Fruit fly (Drosophila melanogaster) whole organism, embryonic: ENCODE measurements around the gene CG8564.

Experiments used
- Abd-B ChIP-seq: fragments of 200-800 bp; sonication (Bioruptor generic); optimal IDR thresholded peaks from 2 replicates; lab custom pipeline; 2018; ENCODE audit warnings: missing biosample characterization, mild to moderate bottlenecking, missing genetic modification characterization, moderate library complexity
- Antp ChIP-seq: fragments of 200-800 bp; sonication (Bioruptor generic); optimal IDR thresholded peaks from 3 replicates; lab custom pipeline; 2016; ENCODE audit warnings: missing biosample characterization, missing genetic modification characterization
- Awh ChIP-seq: fragments of 200-800 bp; sonication (Bioruptor generic); IDR thresholded peaks from 2 replicates; pipeline ENCODE4, ENCODE4 v1.3.6; 2022; ENCODE audit warnings: missing biosample characterization, missing genetic modification characterization
- Blimp-1 ChIP-seq: fragments of 200-800 bp; sonication (Bioruptor generic); optimal IDR thresholded peaks from 3 replicates; lab custom pipeline; 2018; ENCODE audit warnings: missing biosample characterization, missing genetic modification characterization, mild to moderate bottlenecking, moderate library complexity, missing genetic modification reagents
- CG10366 ChIP-seq: fragments of 200-800 bp; sonication (Bioruptor generic); IDR thresholded peaks from 2 replicates; pipeline ENCODE4 v1.3.6; 2022; ENCODE audit warnings: missing biosample characterization, missing genetic modification characterization
- CG11085 ChIP-seq: fragments of 200-800 bp; sonication (Bioruptor generic); IDR thresholded peaks from 2 replicates; pipeline ENCODE4 v1.3.6; 2022; ENCODE audit warnings: missing biosample characterization, missing genetic modification characterization
- CG12155 ChIP-seq: fragments of 200-800 bp; sonication (Bioruptor generic); optimal IDR thresholded peaks from 3 replicates; lab custom pipeline; 2016; ENCODE audit warnings: missing biosample characterization, missing genetic modification characterization
- CG15696 ChIP-seq: fragments of 200-800 bp; sonication (Bioruptor generic); optimal IDR thresholded peaks from 2 replicates; lab custom pipeline; 2019; ENCODE audit warnings: missing biosample characterization, mild to moderate bottlenecking, missing genetic modification characterization, moderate library complexity
- CG18011 ChIP-seq: fragments of 200-800 bp; sonication (Bioruptor generic); optimal IDR thresholded peaks from 2 replicates; lab custom pipeline; 2017; ENCODE audit warnings: missing biosample characterization, missing genetic modification characterization, mild to moderate bottlenecking, moderate library complexity, missing genotype
- CG2199 ChIP-seq: fragments of 200-800 bp; sonication (Bioruptor generic); IDR thresholded peaks from 3 replicates; pipeline ENCODE4 v1.3.6; 2022; ENCODE audit warnings: missing biosample characterization, missing genetic modification characterization
- CG33557 ChIP-seq: fragments of 200-800 bp; sonication (Bioruptor generic); optimal IDR thresholded peaks from 2 replicates; lab custom pipeline; 2019; ENCODE audit warnings: missing biosample characterization, mild to moderate bottlenecking, missing genetic modification characterization, moderate library complexity
- CG3838 ChIP-seq: fragments of 200-800 bp; sonication (Bioruptor generic); optimal IDR thresholded peaks from 3 replicates; lab custom pipeline; 2016; ENCODE audit warnings: missing biosample characterization, missing genetic modification characterization
- CG4404 ChIP-seq: fragments of 200-800 bp; sonication (Bioruptor generic); IDR thresholded peaks from 2 replicates; pipeline ENCODE4 v1.3.6; 2022; ENCODE audit warnings: missing biosample characterization, missing genetic modification characterization
- CG4617 ChIP-seq: fragments of 200-800 bp; sonication (Bioruptor generic); optimal IDR thresholded peaks from 3 replicates; lab custom pipeline; 2016; ENCODE audit warnings: missing biosample characterization, missing genetic modification characterization, borderline replicate concordance
- CG5245 ChIP-seq: fragments of 200-800 bp; sonication (Bioruptor generic); optimal IDR thresholded peaks from 3 replicates; lab custom pipeline; 2016; ENCODE audit warnings: missing biosample characterization, missing genetic modification characterization
- CG6813 ChIP-seq: fragments of 200-800 bp; sonication (Bioruptor generic); optimal IDR thresholded peaks from 2 replicates; lab custom pipeline; 2017; ENCODE audit warnings: missing biosample characterization, missing genetic modification characterization, mild to moderate bottlenecking, moderate library complexity, missing genetic modification reagents
- CG8359 ChIP-seq: fragments of 200-800 bp; sonication (Bioruptor generic); optimal IDR thresholded peaks from 2 replicates; lab custom pipeline; 2017; ENCODE audit warnings: missing biosample characterization, mild to moderate bottlenecking, missing genetic modification characterization, borderline replicate concordance
- D19A ChIP-seq: fragments of 200-800 bp; optimal IDR thresholded peaks from 3 replicates; lab custom pipeline; 2019; ENCODE audit warnings: missing biosample characterization, mild to moderate bottlenecking, missing genetic modification characterization, moderate library complexity
- Dek ChIP-seq: fragments of 200-800 bp; sonication (Bioruptor generic); optimal IDR thresholded peaks from 3 replicates; lab custom pipeline; 2019; ENCODE audit warnings: missing biosample characterization, mild to moderate bottlenecking, missing genetic modification characterization, moderate library complexity
- Dp ChIP-seq: fragments of 200-800 bp; sonication (Bioruptor generic); optimal IDR thresholded peaks from 2 replicates; lab custom pipeline; 2018; ENCODE audit warnings: missing biosample characterization, mild to moderate bottlenecking, missing genetic modification characterization, moderate library complexity
- E2f1 ChIP-seq: fragments of 200-800 bp; sonication (Bioruptor generic); IDR thresholded peaks from 2 replicates; pipeline ENCODE4 v1.3.6; 2022; ENCODE audit warnings: missing biosample characterization, missing genetic modification characterization
- Ets65A ChIP-seq: fragments of 200-800 bp; sonication (Bioruptor generic); peaks from one replicate; lab custom pipeline; 2016; ENCODE audit warnings: missing biosample characterization, missing genetic modification characterization
- HHEX ChIP-seq: fragments of 200-800 bp; sonication (Bioruptor generic); optimal IDR thresholded peaks from 3 replicates; lab custom pipeline; 2017; ENCODE audit warnings: missing biosample characterization, mild to moderate bottlenecking, missing genetic modification characterization, missing genetic modification reagents
- Hmx ChIP-seq: fragments of 200-800 bp; sonication (Bioruptor generic); optimal IDR thresholded peaks from 2 replicates; lab custom pipeline; 2016; ENCODE audit warnings: missing biosample characterization, missing genetic modification characterization
- Lim3 ChIP-seq: fragments of 200-800 bp; sonication (Bioruptor generic); IDR thresholded peaks from 2 replicates; pipeline ENCODE4 v1.3.6; 2022; ENCODE audit warnings: missing biosample characterization, missing genetic modification characterization
- Med ChIP-seq: fragments of 200-800 bp; sonication (Bioruptor generic); peaks from one replicate; lab custom pipeline; 2016; ENCODE audit warnings: missing biosample characterization, missing genetic modification characterization, mild to moderate bottlenecking, inconsistent platforms, moderate library complexity
- Sin3A ChIP-seq: fragments of >200 bp; optimal IDR thresholded peaks from 2 replicates; lab custom pipeline; 2018
- YL-1 ChIP-seq: fragments of 200-800 bp; sonication (Bioruptor generic); optimal IDR thresholded peaks from 3 replicates; lab custom pipeline; 2017; ENCODE audit warnings: missing biosample characterization, mild to moderate bottlenecking, missing genetic modification characterization
- aop ChIP-seq: fragments of 200-800 bp; sonication (Bioruptor generic); IDR thresholded peaks from 2 replicates; pipeline ENCODE4 v1.3.6; 2022; ENCODE audit warnings: missing biosample characterization, missing genetic modification characterization
- bsh ChIP-seq, 2 experiments: fragments of 200-800 bp; sonication (Bioruptor generic); optimal IDR thresholded peaks; 2 replicates each; lab custom pipeline; 2017 to 2018; ENCODE audit warnings: mild to moderate bottlenecking in 2 of 2, missing biosample characterization in 2 of 2, missing genetic modification characterization in 2 of 2, moderate library complexity in 1 of 2
- cas ChIP-seq: fragments of 200-800 bp; sonication (Bioruptor generic); IDR thresholded peaks from 2 replicates; pipeline ENCODE4 v1.3.6; 2022; ENCODE audit warnings: missing biosample characterization, missing genetic modification characterization
- disco-r ChIP-seq: fragments of 200-800 bp; sonication (Bioruptor generic); optimal IDR thresholded peaks from 2 replicates; lab custom pipeline; 2016; ENCODE audit warnings: missing biosample characterization, missing genetic modification characterization
- dmrt99B ChIP-seq: fragments of 200-800 bp; sonication (Bioruptor generic); optimal IDR thresholded peaks from 2 replicates; lab custom pipeline; 2018; ENCODE audit warnings: missing biosample characterization, mild to moderate bottlenecking, missing genetic modification characterization, moderate library complexity
- dysf ChIP-seq: fragments of 200-800 bp; sonication (Bioruptor generic); IDR thresholded peaks from 3 replicates; pipeline ENCODE4 v1.3.6; 2022; ENCODE audit warnings: missing biosample characterization, missing genetic modification characterization
- esg ChIP-seq: fragments of 200-800 bp; sonication (Bioruptor generic); conservative IDR thresholded peaks from 2 replicates; pipeline ENCODE4 v1.3.6; 2022; ENCODE audit warnings: missing biosample characterization, missing genetic modification characterization
- eve ChIP-seq, 2 experiments: fragments of >200 bp; optimal IDR thresholded peaks; 2 replicates each; lab custom pipeline; 2017; ENCODE audit warnings: missing biosample characterization in 2 of 2, missing genetic modification characterization in 2 of 2
- fd102C ChIP-seq: fragments of 200-800 bp; sonication (Bioruptor generic); optimal IDR thresholded peaks from 2 replicates; lab custom pipeline; 2018; ENCODE audit warnings: missing biosample characterization, mild to moderate bottlenecking, missing genetic modification characterization, moderate library complexity
- gcm ChIP-seq: fragments of 200-800 bp; sonication (Bioruptor generic); optimal IDR thresholded peaks from 2 replicates; lab custom pipeline; 2019; ENCODE audit warnings: missing biosample characterization, mild to moderate bottlenecking, missing genetic modification characterization, moderate library complexity
- oc ChIP-seq: fragments of 200-800 bp; sonication (Bioruptor generic); optimal IDR thresholded peaks from 2 replicates; lab custom pipeline; 2018; ENCODE audit warnings: missing biosample characterization, mild to moderate bottlenecking, missing genetic modification characterization, moderate library complexity
- otp ChIP-seq: fragments of 200-800 bp; sonication (Bioruptor generic); IDR thresholded peaks from 3 replicates; pipeline ENCODE4, ENCODE4 v1.3.6; 2022; ENCODE audit warnings: missing biosample characterization, missing genetic modification characterization
- peb ChIP-seq: fragments of 200-800 bp; sonication (Bioruptor generic); IDR thresholded peaks from 2 replicates; pipeline ENCODE4 v1.3.6; 2022; ENCODE audit warnings: missing biosample characterization, missing genetic modification characterization
- prd ChIP-seq, 3 experiments: fragments of >200 bp in 2 of 3; fragments of 200-800 bp in 1 of 3; sonication (Bioruptor generic) in 1 of 3; optimal IDR thresholded peaks in 2 of 3; IDR thresholded peaks in 1 of 3; 2 replicates in 2 of 3; 3 replicates in 1 of 3; pipeline versions ENCODE4 v1.3.6 to Lab custom; 2017 to 2022; ENCODE audit warnings: missing biosample characterization in 1 of 3, missing genetic modification characterization in 1 of 3
- run ChIP-seq: fragments of 200-800 bp; sonication (Bioruptor generic); optimal IDR thresholded peaks from 3 replicates; lab custom pipeline; 2018; ENCODE audit warnings: missing biosample characterization, mild to moderate bottlenecking, missing genetic modification characterization
- slou ChIP-seq: fragments of 200-800 bp; sonication (Bioruptor generic); optimal IDR thresholded peaks from 3 replicates; lab custom pipeline; 2016; ENCODE audit warnings: missing biosample characterization, missing genetic modification characterization
- sna ChIP-seq: fragments of 200-800 bp; sonication (Bioruptor generic); IDR thresholded peaks from 2 replicates; pipeline ENCODE4 v1.3.6; 2022; ENCODE audit warnings: missing biosample characterization, missing genetic modification characterization; ENCODE audit not compliant: partially characterized antibody
- sr ChIP-seq: fragments of 200-800 bp; sonication (Bioruptor generic); IDR thresholded peaks from 3 replicates; pipeline ENCODE4 v1.3.6; 2022; ENCODE audit warnings: missing biosample characterization, missing genetic modification characterization
- unpg ChIP-seq: fragments of 200-800 bp; sonication (Bioruptor generic); optimal IDR thresholded peaks from 3 replicates; lab custom pipeline; 2018; ENCODE audit warnings: missing biosample characterization, mild to moderate bottlenecking, missing genetic modification characterization, moderate library complexity
- wek ChIP-seq: fragments of 200-800 bp; sonication (Bioruptor generic); optimal IDR thresholded peaks from 3 replicates; lab custom pipeline; 2018; ENCODE audit warnings: missing biosample characterization, mild to moderate bottlenecking, missing genetic modification characterization, moderate library complexity

Gene CG8564

DNA sequence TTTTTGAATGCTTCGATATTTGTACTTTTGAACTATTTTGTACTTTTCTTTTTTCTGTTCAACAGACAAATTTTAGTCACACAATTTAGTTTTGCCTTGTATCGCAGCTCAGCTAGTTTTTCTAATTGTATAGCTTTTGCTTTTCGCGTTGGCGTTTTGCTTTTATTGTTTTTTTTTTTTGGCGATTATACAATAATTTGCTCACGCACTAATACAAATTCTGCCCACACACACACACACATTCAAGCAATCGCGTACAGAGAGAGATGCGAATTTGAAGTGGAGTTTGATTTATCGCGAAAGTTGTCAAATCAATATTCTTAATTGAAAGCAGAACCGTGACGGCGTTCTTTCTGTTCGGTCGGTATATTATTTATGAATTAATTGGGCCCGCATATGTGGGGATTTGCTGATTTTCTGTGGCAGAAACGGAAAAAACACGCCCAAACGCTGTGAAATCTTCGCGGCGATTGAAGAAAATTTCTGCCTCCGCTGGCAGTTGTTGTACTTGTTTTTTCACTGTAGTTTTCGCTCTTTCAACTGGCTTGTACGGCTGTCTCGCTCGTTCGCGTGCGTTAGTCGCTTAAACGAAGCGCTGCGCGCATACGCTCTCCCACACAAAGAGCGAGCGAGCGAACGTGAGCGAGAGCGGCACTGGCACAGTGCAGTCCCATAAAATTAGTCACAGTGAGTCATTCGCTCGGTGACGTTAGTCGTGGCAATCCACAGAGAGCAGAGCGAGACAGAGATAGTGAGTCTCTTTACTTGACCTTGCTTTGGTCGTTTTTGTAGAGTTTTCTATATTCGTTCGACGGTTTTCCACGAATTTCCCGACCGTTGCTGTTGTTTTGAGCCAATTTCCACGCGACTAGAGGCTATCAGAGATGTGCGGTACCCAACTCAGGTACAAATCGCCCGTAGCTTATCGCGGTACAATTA, 47.3 kb upstream of the CG8564 start, which contains the start of gene Rac2 (continued):
- TF ChIP-seq otp (GFP tag; lab: Robert Waterston, UW) = peak; percentile 51; the same call in 1 of the 3 replicates
- no peak for TF ChIP-seq Blimp-1 (GFP tag; lab: Kevin White, UChicago)
- TF ChIP-seq unpg (GFP tag; lab: Kevin White, UChicago) = no peak
- no peak for TF ChIP-seq CG5245 (GFP tag; lab: Kevin White, UChicago)
- no peak for TF ChIP-seq aop (GFP tag; lab: Robert Waterston, UW)
- TF ChIP-seq CG12155 = peak; percentile 30
- peak; percentile 89 for TF ChIP-seq D19A
- no peak for TF ChIP-seq Abd-B (GFP tag; lab: Kevin White, UChicago)
- no peak for TF ChIP-seq CG18011 (GFP tag; lab: Kevin White, UChicago)
- no peak for TF ChIP-seq disco-r (GFP tag; lab: Kevin White, UChicago)
- no peak for TF ChIP-seq E2f1
- TF ChIP-seq Dp (GFP tag; lab: Kevin White, UChicago) = no peak
- TF ChIP-seq CG4617 = no peak
- TF ChIP-seq CG33557 (GFP tag; lab: Kevin White, UChicago) = peak; percentile 27
- peak in 1 of 2 experiments; percentile 60 for TF ChIP-seq eve (GFP tag; optimal IDR thresholded peaks at IDR 0.05; lab: Kevin White, UChicago)
- peak; percentile 22 for TF ChIP-seq CG8359
- TF ChIP-seq Med = peak; percentile 79
- no peak for TF ChIP-seq run
- no peak for TF ChIP-seq CG10366 (GFP tag; lab: Robert Waterston, UW)
- TF ChIP-seq Hmx = no peak
- TF ChIP-seq HHEX (GFP tag; lab: Kevin White, UChicago) = no peak
- 0 out of 2 replicates have a peak, but pooled peaks have one; percentile 46 for TF ChIP-seq sna (GFP tag; lab: Robert Waterston, UW)
- peak; percentile 14 to 24 for TF ChIP-seq bsh (GFP tag; optimal IDR thresholded peaks at IDR 0.05; lab: Kevin White, UChicago)
- peak; percentile 67 for TF ChIP-seq sr (GFP tag; lab: Robert Waterston, UW)
- no peak for TF ChIP-seq Antp (GFP tag; lab: Kevin White, UChicago)
- no peak for TF ChIP-seq Lim3
- no peak for TF ChIP-seq esg (GFP tag; lab: Robert Waterston, UW)
- TF ChIP-seq dmrt99B (tag; lab: Kevin White, UChicago) = peak; percentile 5
- peak; percentile 82 for TF ChIP-seq gcm (GFP tag; lab: Kevin White, UChicago)
- TF ChIP-seq CG2199 (GFP tag; lab: Robert Waterston, UW) = peak; percentile 88; the same call in 2 of the 3 replicates
- no peak for TF ChIP-seq CG11085 (GFP tag; lab: Robert Waterston, UW)
- no peak for TF ChIP-seq peb (GFP tag; lab: Robert Waterston, UW)
- peak; percentile 40; the same call in 1 of the 3 replicates for TF ChIP-seq dysf (GFP tag; lab: Robert Waterston, UW)
- TF ChIP-seq CG4404 (GFP tag; lab: Robert Waterston, UW) = 0 out of 2 replicates have a peak, but pooled peaks have one; percentile 24
- TF ChIP-seq prd (optimal IDR thresholded peaks at IDR 0.05; lab: Kevin White, UChicago) = no peak
- TF ChIP-seq prd (GFP tag; IDR thresholded peaks at IDR 0.05; lab: Robert Waterston, UW) = peak; percentile 33; the same call in 2 of the 3 replicates
- no peak for TF ChIP-seq CG15696 (tag; lab: Kevin White, UChicago)
- peak; percentile 60 for TF ChIP-seq YL-1
- no peak for TF ChIP-seq slou
- 0 out of 2 replicates have a peak, but pooled peaks have one; percentile 47 for TF ChIP-seq Awh (GFP tag; lab: Robert Waterston, UW)
- no peak for TF ChIP-seq fd102C (GFP tag; lab: Kevin White, UChicago)
- TF ChIP-seq Dek = no peak
- no peak for TF ChIP-seq CG6813 (GFP tag; lab: Kevin White, UChicago)
- no peak for TF ChIP-seq CG3838
- no peak for TF ChIP-seq Ets65A (GFP tag; lab: Kevin White, UChicago)
- no peak for TF ChIP-seq cas (GFP tag; lab: Robert Waterston, UW)
- TF ChIP-seq wek (GFP tag; lab: Kevin White, UChicago) = no peak
- peak; percentile 38 for TF ChIP-seq oc (tag; lab: Kevin White, UChicago)
- TF ChIP-seq Sin3A (lab: Kevin White, UChicago) = no peak
